Fruit fly (Drosophila melanogaster): ENCODE results near the gene CG31140.

CG31140 gene

dm6 chr3R:23922502-23923350, 40.3 kb upstream of the CG31140 start, which contains the start of the genes sba and CG31141 (continued):
- TF ChIP-seq cato (GFP tag; optimal IDR thresholded peaks at IDR 0.05; ENCODE audit: borderline replicate concordance) (no peak), Mad (GFP tag; optimal IDR thresholded peaks at IDR 0.05) (peak; percentile 33), Doc2 (GFP tag; IDR thresholded peaks at IDR 0.05) (no peak), esg (GFP tag; conservative IDR thresholded peaks at IDR 0.05) (no peak), usp (GFP tag; optimal IDR thresholded peaks at IDR 0.05) (no peak), CG6854 (GFP tag; optimal IDR thresholded peaks at IDR 0.05) (peak; percentile 26), Mrtf (GFP tag; IDR thresholded peaks at IDR 0.05) (no peak), CG3847 (GFP tag; IDR thresholded peaks at IDR 0.05) (peak; percentile 71), shn (GFP tag; optimal IDR thresholded peaks at IDR 0.05) (no peak), Oli (tag; optimal IDR thresholded peaks at IDR 0.05) (peak; percentile 8), sr (GFP tag; IDR thresholded peaks at IDR 0.05) (no peak), Eip74EF (GFP tag; optimal IDR thresholded peaks at IDR 0.05) (peak in 1 of 2 experiments; percentile 27), Max (GFP tag; optimal IDR thresholded peaks at IDR 0.05) (no peak), Poxn (GFP tag; IDR thresholded peaks at IDR 0.05) (no peak), bowl (GFP tag; IDR thresholded peaks at IDR 0.05) (peak; percentile 25; the same call in 1 of the 2 replicates), ap (GFP tag; IDR thresholded peaks at IDR 0.05) (no peak), fd96Cb (tag; optimal IDR thresholded peaks at IDR 0.05) (no peak), CG17328 (GFP tag; IDR thresholded peaks at IDR 0.05) (no peak), CG8290 (GFP tag; optimal IDR thresholded peaks at IDR 0.05) (no peak), CG8290 (tag; optimal IDR thresholded peaks at IDR 0.05) (peak in 1 of 2 experiments; percentile 81), disco-r (GFP tag; optimal IDR thresholded peaks at IDR 0.05) (no peak), CG7786 (GFP tag; optimal IDR thresholded peaks at IDR 0.05) (no peak), gsb-n (tag; optimal IDR thresholded peaks at IDR 0.05) (peak; percentile 45), dpn (GFP tag; optimal IDR thresholded peaks at IDR 0.05) (no peak), mam (GFP tag; optimal IDR thresholded peaks at IDR 0.05) (peak; percentile 9), maf-S (GFP tag; optimal IDR thresholded peaks at IDR 0.05) (no peak), jigr1 (GFP tag; IDR thresholded peaks at IDR 0.05) (no peak), CG4360 (GFP tag; IDR thresholded peaks at IDR 0.05) (peak; percentile 96), CG10654 (GFP tag; optimal IDR thresholded peaks at IDR 0.05) (no peak), dysf (GFP tag; IDR thresholded peaks at IDR 0.05) (no peak), CG30403 (GFP tag; optimal IDR thresholded peaks at IDR 0.05) (no peak), Sry-δ (GFP tag; optimal IDR thresholded peaks at IDR 0.05) (peak; percentile 78), lbe (GFP tag; optimal IDR thresholded peaks at IDR 0.05) (no peak), gt (GFP tag; IDR thresholded peaks at IDR 0.05) (no peak), CG34422 (GFP tag; IDR thresholded peaks at IDR 0.05) (peak; percentile 70; the same call in 1 of the 3 replicates), crp (GFP tag; optimal IDR thresholded peaks at IDR 0.05) (no peak), CG7963 (GFP tag; IDR thresholded peaks at IDR 0.05; ENCODE audit: partially characterized antibody) (peak; percentile 81), mirr (GFP tag; optimal IDR thresholded peaks at IDR 0.05) (peak; percentile 42), CG8281 (tag; optimal IDR thresholded peaks at IDR 0.05) (no peak), pfk (GFP tag; optimal IDR thresholded peaks at IDR 0.05) (no peak), zen (tag; optimal IDR thresholded peaks at IDR 0.05) (peak; percentile 56), CG11723 (GFP tag; optimal IDR thresholded peaks at IDR 0.05) (no peak), luna (GFP tag; optimal IDR thresholded peaks at IDR 0.05) (no peak), ham (GFP tag; IDR thresholded peaks at IDR 0.05) (no peak), Sry-β (GFP tag; optimal IDR thresholded peaks at IDR 0.05) (no peak), CG1024 (GFP tag; IDR thresholded peaks at IDR 0.05) (peak; percentile 36; the same call in 1 of the 2 replicates), H2.0 (GFP tag; IDR thresholded peaks at IDR 0.05) (no peak), CG15073 (GFP tag; optimal IDR thresholded peaks at IDR 0.05) (no peak), CG18619 (GFP tag; optimal IDR thresholded peaks at IDR 0.05) (peak; percentile 21), CG15269 (tag; optimal IDR thresholded peaks at IDR 0.05) (peak; percentile 29)

All from whole organism, embryonic.